In the genomic region with DNA sequence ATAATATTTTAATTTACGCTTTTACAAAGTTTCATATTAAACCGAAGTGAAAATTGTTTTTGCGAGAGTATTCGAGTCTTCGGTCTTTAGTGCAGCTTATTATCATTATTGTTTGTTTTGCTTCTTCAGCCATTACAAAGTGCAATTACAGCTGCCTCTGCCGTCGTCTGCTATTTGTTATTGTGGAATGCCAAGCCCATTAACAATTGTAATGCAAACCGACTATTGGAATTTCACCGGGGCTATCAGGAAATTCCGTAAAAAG, we compare ENCODE assay signal across 4 fruit fly cellular contexts.
TF ChIP-seq lines count a peak whose summit lies in the region.

No protein-coding gene starts in this region.

- TF ChIP-seq CTCF in whole organism, embryonic (GFP tag; optimal IDR thresholded peaks at IDR 0.05; lab: Kevin White, UChicago), result no peak

TF ChIP-seq in whole organism, adult, 20 proteins besides CTCF, POLR2A, EP300 and RAD21:
- no peak for TF ChIP-seq Clk (GFP tag; optimal IDR thresholded peaks at IDR 0.05; lab: Kevin White, UChicago)
- TF ChIP-seq kay (GFP tag; lab: Kevin White, UChicago; ENCODE audit: borderline replicate concordance), result peak; percentile 84
- no peak for TF ChIP-seq Hr96 (GFP tag; optimal IDR thresholded peaks at IDR 0.05; lab: Kevin White, UChicago)
- no peak for TF ChIP-seq toe (GFP tag; optimal IDR thresholded peaks at IDR 0.05; lab: Kevin White, UChicago)
- TF ChIP-seq cnc (optimal IDR thresholded peaks at IDR 0.05; lab: Kevin White, UChicago), result no peak
- TF ChIP-seq CG7045 (GFP tag; optimal IDR thresholded peaks at IDR 0.05; lab: Kevin White, UChicago), result no peak
TF ChIP-seq in whole organism, adult: peak in this region for 1.

TF ChIP-seq in whole organism, embryonic, 481 proteins besides CTCF, POLR2A, EP300 and RAD21:
- TF ChIP-seq D19A (tag; optimal IDR thresholded peaks at IDR 0.05; lab: Kevin White, UChicago), result peak; percentile 54
- no peak for TF ChIP-seq bcd (GFP tag; optimal IDR thresholded peaks at IDR 0.05; lab: Kevin White, UChicago)

TF ChIP-seq in whole organism, prepupa, 60 proteins besides CTCF, POLR2A, EP300 and RAD21:
- TF ChIP-seq Sox102F (GFP tag; optimal IDR thresholded peaks at IDR 0.05; lab: Kevin White, UChicago) (no peak), fd59A (GFP tag; optimal IDR thresholded peaks at IDR 0.05; lab: Kevin White, UChicago) (no peak), CG34406 (GFP tag; optimal IDR thresholded peaks at IDR 0.05; lab: Kevin White, UChicago) (no peak), Ets96B (tag; optimal IDR thresholded peaks at IDR 0.05; lab: Kevin White, UChicago) (no peak), Gug (GFP tag; IDR thresholded peaks at IDR 0.05; lab: Robert Waterston, UW) (no peak), CG6163 (GFP tag; IDR thresholded peaks at IDR 0.05; lab: Robert Waterston, UW) (no peak), CG3032 (tag; optimal IDR thresholded peaks at IDR 0.05; lab: Kevin White, UChicago) (peak; percentile 6), Met (GFP tag; optimal IDR thresholded peaks at IDR 0.05; lab: Kevin White, UChicago) (peak; percentile 19), CG11762 (GFP tag; optimal IDR thresholded peaks at IDR 0.05; lab: Kevin White, UChicago; ENCODE audit: insufficient read depth) (no peak), acj6 (GFP tag; optimal IDR thresholded peaks at IDR 0.05; lab: Kevin White, UChicago) (peak; percentile 28), dsx (GFP tag; optimal IDR thresholded peaks at IDR 0.05; lab: Kevin White, UChicago; ENCODE audit: poor library complexity, severe bottlenecking) (no peak), svp (GFP tag; lab: Kevin White, UChicago) (no peak), esn (GFP tag; optimal IDR thresholded peaks at IDR 0.05; lab: Kevin White, UChicago) (no peak), eg (GFP tag; IDR thresholded peaks at IDR 0.05; lab: Robert Waterston, UW) (no peak), lz (GFP tag; optimal IDR thresholded peaks at IDR 0.05; lab: Kevin White, UChicago) (no peak), fkh (GFP tag; optimal IDR thresholded peaks at IDR 0.05; lab: Kevin White, UChicago) (no peak), Ets21C (GFP tag; optimal IDR thresholded peaks at IDR 0.05; lab: Kevin White, UChicago) (no peak), salr (GFP tag; optimal IDR thresholded peaks at IDR 0.05; lab: Kevin White, UChicago) (no peak), CG11902 (GFP tag; optimal IDR thresholded peaks at IDR 0.05; lab: Kevin White, UChicago) (no peak), fd85E (GFP tag; optimal IDR thresholded peaks at IDR 0.05; lab: Kevin White, UChicago) (no peak), dac (GFP tag; optimal IDR thresholded peaks at IDR 0.05; lab: Kevin White, UChicago) (no peak), CG10631 (GFP tag; optimal IDR thresholded peaks at IDR 0.05; lab: Kevin White, UChicago) (no peak), Eip78C (GFP tag; lab: Kevin White, UChicago) (no peak), Hr38 (GFP tag; optimal IDR thresholded peaks at IDR 0.05; lab: Kevin White, UChicago) (no peak), topi (GFP tag; optimal IDR thresholded peaks at IDR 0.05; lab: Kevin White, UChicago) (no peak), CG6276 (GFP tag; optimal IDR thresholded peaks at IDR 0.05; lab: Kevin White, UChicago) (no peak), Sox15 (GFP tag; optimal IDR thresholded peaks at IDR 0.05; lab: Kevin White, UChicago) (no peak), Eip93F (GFP tag; optimal IDR thresholded peaks at IDR 0.05; lab: Kevin White, UChicago) (no peak), CG6792 (GFP tag; optimal IDR thresholded peaks at IDR 0.05; lab: Kevin White, UChicago) (no peak), CG4318 (GFP tag; optimal IDR thresholded peaks at IDR 0.05; lab: Kevin White, UChicago) (no peak), CG3919 (GFP tag; optimal IDR thresholded peaks at IDR 0.05; lab: Kevin White, UChicago) (no peak), CG6854 (GFP tag; optimal IDR thresholded peaks at IDR 0.05; lab: Kevin White, UChicago) (no peak), CG1621 (tag; optimal IDR thresholded peaks at IDR 0.05; lab: Kevin White, UChicago) (no peak), Hr39 (GFP tag; optimal IDR thresholded peaks at IDR 0.05; lab: Kevin White, UChicago) (no peak), cyc (GFP tag; optimal IDR thresholded peaks at IDR 0.05; lab: Kevin White, UChicago) (no peak), OdsH (GFP tag; optimal IDR thresholded peaks at IDR 0.05; lab: Kevin White, UChicago) (no peak), CG8632 (GFP tag; optimal IDR thresholded peaks at IDR 0.05; lab: Kevin White, UChicago) (no peak), CG32006 (GFP tag; optimal IDR thresholded peaks at IDR 0.05; lab: Kevin White, UChicago) (peak; percentile 29), Hr4 (GFP tag; optimal IDR thresholded peaks at IDR 0.05; lab: Kevin White, UChicago) (no peak), CG31627 (GFP tag; optimal IDR thresholded peaks at IDR 0.05; lab: Kevin White, UChicago) (no peak), CG15336 (GFP tag; IDR thresholded peaks at IDR 0.05; lab: Robert Waterston, UW) (0 out of 2 replicates have a peak, but pooled peaks have one; percentile 3)

TF ChIP-seq in whole organism, pupa, 21 proteins besides CTCF, POLR2A, EP300 and RAD21:
- peak; percentile 36 for TF ChIP-seq D1 (tag; optimal IDR thresholded peaks at IDR 0.05; lab: Kevin White, UChicago)
- TF ChIP-seq CG10348 (GFP tag; IDR thresholded peaks at IDR 0.05; lab: Robert Waterston, UW), result no peak
- peak; percentile 47 for TF ChIP-seq CG8159 (tag; optimal IDR thresholded peaks at IDR 0.05; lab: Kevin White, UChicago)
- no peak for TF ChIP-seq CG17806 (tag; optimal IDR thresholded peaks at IDR 0.05; lab: Kevin White, UChicago)
- TF ChIP-seq CG8301 (tag; optimal IDR thresholded peaks at IDR 0.05; lab: Kevin White, UChicago), result no peak
- TF ChIP-seq CG9948 (tag; optimal IDR thresholded peaks at IDR 0.05; lab: Kevin White, UChicago), result peak; percentile 8
